Worm (Caenorhabditis elegans) whole organism, midembryonic: ENCODE measurements around the gene T01C8.2.

Experiments
- T22C8.4 ChIP-seq: fragments of 200-800 bp; sonication (Bioruptor generic); IDR thresholded peaks from 2 replicates; pipeline ENCODE4 v1.3.6; 2022; ENCODE audit warnings: missing genetic modification characterization, missing compliant biosample characterization
- cog-1 ChIP-seq: sonication (generic microtip); optimal IDR thresholded peaks from 2 replicates; lab custom pipeline; 2016; ENCODE audit warnings: missing genetic modification characterization, missing compliant biosample characterization
- flt-1 ChIP-seq: fragments of 200-800 bp; sonication (Bioruptor generic); IDR thresholded peaks from 2 replicates; pipeline ENCODE4 v1.3.6; 2022; ENCODE audit warnings: missing genetic modification characterization, missing compliant biosample characterization
- klf-2 ChIP-seq: fragments of 200-800 bp; sonication (Bioruptor generic); conservative IDR thresholded peaks from 2 replicates; pipeline ENCODE4 v1.3.6; 2022; ENCODE audit warnings: missing genetic modification reagents, missing genetic modification characterization, missing compliant biosample characterization
- med-1 ChIP-seq: sonication (generic microtip); optimal IDR thresholded peaks from 2 replicates; lab custom pipeline; 2017; ENCODE audit warnings: missing genetic modification characterization, mild to moderate bottlenecking, missing compliant biosample characterization, antibody characterized with exemption, missing genetic modification reagents; ENCODE audit not compliant: insufficient read depth
- ref-1 ChIP-seq: fragments of 200-800 bp; sonication (Bioruptor generic); conservative IDR thresholded peaks from 2 replicates; pipeline ENCODE4 v1.3.6; 2022; ENCODE audit warnings: missing genetic modification reagents, missing genetic modification characterization, missing compliant biosample characterization
- tab-1 ChIP-seq: fragments of 200-800 bp; sonication (Bioruptor generic); IDR thresholded peaks from 2 replicates; pipeline ENCODE4 v1.3.6; 2022; ENCODE audit warnings: missing genetic modification characterization, missing compliant biosample characterization
- ztf-23 ChIP-seq: fragments of 200-800 bp; sonication (Bioruptor generic); IDR thresholded peaks from 2 replicates; pipeline ENCODE4 v1.3.6; 2022; ENCODE audit warnings: missing genetic modification reagents, missing genetic modification characterization, missing compliant biosample characterization

- TF ChIP-seq med-1 (GFP tag; lab: Kevin White, UChicago) (no peak), flt-1 (GFP tag; lab: Robert Waterston, UW) (0 out of 2 replicates have a peak, but pooled peaks have one; percentile 36), klf-2 (GFP tag; lab: Robert Waterston, UW) (no peak), cog-1 (tag; lab: Kevin White, UChicago) (no peak), tab-1 (GFP tag; lab: Robert Waterston, UW) (no peak), ztf-23 (GFP tag; lab: Robert Waterston, UW) (no peak), ref-1 (GFP tag; lab: Robert Waterston, UW) (no peak), T22C8.4 (no peak)
Observed at ce11 chrX:16815508-16815907, 29.3 kb downstream of the T01C8.2 start.
